Worm (Caenorhabditis elegans): ENCODE results near the gene ceh-20.
A peak's percentile ranks its signal among the peaks of the same experiment; 100 is the strongest.

DNA sequence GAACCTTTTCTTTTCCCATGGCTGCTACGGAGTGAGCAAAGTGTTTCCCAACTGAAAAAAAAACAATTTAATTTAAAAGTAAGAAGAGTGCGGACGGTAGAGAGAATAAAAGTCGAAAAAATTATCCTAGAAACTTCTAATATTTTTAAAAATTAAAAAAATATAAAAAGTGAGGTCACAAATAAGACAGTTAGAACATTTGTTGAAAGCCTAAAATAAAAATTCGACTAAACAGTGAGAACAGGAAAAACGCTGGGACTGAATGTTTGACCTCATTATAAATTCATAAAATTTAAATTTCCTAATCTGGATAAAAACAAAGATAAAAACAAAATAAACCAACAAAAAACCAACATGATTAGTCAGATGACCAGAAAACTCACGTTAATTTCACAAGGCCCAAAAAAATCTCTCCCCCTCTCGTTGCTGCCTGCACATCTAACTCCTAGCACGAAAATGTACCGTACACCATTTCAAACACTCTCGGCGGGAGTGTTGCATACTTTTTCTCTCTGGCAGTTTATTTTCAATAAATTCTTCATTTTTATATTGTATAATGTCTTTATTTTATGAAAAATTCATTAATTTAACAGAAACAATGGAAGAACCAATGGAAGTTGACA lies 7.9 kb upstream of the ceh-20 start, which contains the start of the genes eef-1A.1 and rfc-4:
- no peak for TF ChIP-seq nhr-76 (tag; optimal IDR thresholded peaks at IDR 0.05)
- peak; percentile 93 for TF ChIP-seq unc-86 (tag; optimal IDR thresholded peaks at IDR 0.05)
- peak; percentile 91 for TF ChIP-seq lin-39 (tag; optimal IDR thresholded peaks at IDR 0.05)
- peak; percentile 98 for TF ChIP-seq nhr-20 (tag; optimal IDR thresholded peaks at IDR 0.05)
- peak; percentile 82 for TF ChIP-seq ama-1 (optimal IDR thresholded peaks at IDR 0.05)
- TF ChIP-seq nhr-11 (tag; optimal IDR thresholded peaks at IDR 0.05), result peak; percentile 90
- peak; percentile 97 for TF ChIP-seq nhr-237 (tag; optimal IDR thresholded peaks at IDR 0.05)
- TF ChIP-seq nhr-12 (tag; optimal IDR thresholded peaks at IDR 0.05), result no peak
- peak; percentile 77 for TF ChIP-seq F16B12.6 (tag; optimal IDR thresholded peaks at IDR 0.05)
- TF ChIP-seq isw-1 (GFP tag; IDR thresholded peaks at IDR 0.05), result peak; percentile 98
